Fruit fly (Drosophila melanogaster) whole organism, adult: ENCODE results near the gene CG9962.

ENCODE experiments used
- CG11617 ChIP-seq: fragments of 200-800 bp; sonication (Bioruptor generic); optimal IDR thresholded peaks from 2 replicates; lab custom pipeline; 2017; ENCODE audit warnings: mild to moderate bottlenecking, missing biosample characterization, missing genetic modification reagents, missing genetic modification characterization
- CG12768 ChIP-seq: fragments of 200-800 bp; sonication (Bioruptor generic); optimal IDR thresholded peaks from 2 replicates; lab custom pipeline; 2017; ENCODE audit warnings: missing biosample characterization, missing genetic modification characterization, mild to moderate bottlenecking, moderate library complexity, missing genetic modification reagents
- CG14711 ChIP-seq: fragments of 200-800 bp; sonication (Bioruptor generic); optimal IDR thresholded peaks from 2 replicates; lab custom pipeline; 2018; ENCODE audit warnings: missing biosample characterization, mild to moderate bottlenecking, missing genetic modification characterization, moderate library complexity
- CG1620 ChIP-seq: fragments of 200-800 bp; sonication (Bioruptor generic); optimal IDR thresholded peaks from 2 replicates; lab custom pipeline; 2016; ENCODE audit warnings: missing biosample characterization, missing genetic modification characterization
- CG33017 ChIP-seq: fragments of 200-800 bp; sonication (Bioruptor generic); optimal IDR thresholded peaks from 2 replicates; lab custom pipeline; 2018; ENCODE audit warnings: missing biosample characterization, mild to moderate bottlenecking, missing genetic modification characterization, moderate library complexity
- CG5204 ChIP-seq: fragments of 200-800 bp; sonication (Bioruptor generic); optimal IDR thresholded peaks from 2 replicates; lab custom pipeline; 2016; ENCODE audit warnings: missing biosample characterization, missing genetic modification characterization
- CG7045 ChIP-seq: fragments of 200-800 bp; sonication (Bioruptor generic); optimal IDR thresholded peaks from 2 replicates; lab custom pipeline; 2017; ENCODE audit warnings: missing biosample characterization, mild to moderate bottlenecking, missing genetic modification characterization
- CG7101 ChIP-seq: fragments of 200-800 bp; sonication (Bioruptor generic); optimal IDR thresholded peaks from 2 replicates; lab custom pipeline; 2018; ENCODE audit warnings: missing biosample characterization, mild to moderate bottlenecking, missing genetic modification characterization, moderate library complexity
- Clk ChIP-seq: fragments of 200-800 bp; sonication (Bioruptor generic); optimal IDR thresholded peaks from 2 replicates; lab custom pipeline; 2017; ENCODE audit warnings: missing biosample characterization, missing genetic modification characterization
- Crg-1 ChIP-seq: fragments of 200-800 bp; sonication (Bioruptor generic); optimal IDR thresholded peaks from 2 replicates; lab custom pipeline; 2016; ENCODE audit warnings: missing biosample characterization, missing genetic modification characterization
- Hr96 ChIP-seq: fragments of 200-800 bp; sonication (Bioruptor generic); optimal IDR thresholded peaks from 2 replicates; lab custom pipeline; 2016; ENCODE audit warnings: missing biosample characterization, missing genetic modification characterization
- Mnt ChIP-seq: fragments of 200-800 bp; sonication (Bioruptor generic); optimal IDR thresholded peaks from 2 replicates; lab custom pipeline; 2016; ENCODE audit warnings: missing biosample characterization, mild to moderate bottlenecking, missing genetic modification characterization
- bab1 ChIP-seq: fragments of 200-800 bp; sonication (Bioruptor generic); optimal IDR thresholded peaks from 3 replicates; lab custom pipeline; 2019; ENCODE audit warnings: missing biosample characterization, mild to moderate bottlenecking, missing genetic modification characterization, moderate library complexity
- cic ChIP-seq: fragments of 200-800 bp; sonication (Bioruptor generic); optimal IDR thresholded peaks from 2 replicates; lab custom pipeline; 2017; ENCODE audit warnings: missing biosample characterization, mild to moderate bottlenecking, missing genetic modification characterization, moderate library complexity
- cnc ChIP-seq, 2 experiments: fragments of >200 bp; optimal IDR thresholded peaks; 2 replicates each; lab custom pipeline; 2017
- kay ChIP-seq: fragments of 200-800 bp; sonication (Bioruptor generic); peaks from one replicate; lab custom pipeline; 2016; ENCODE audit warnings: missing biosample characterization, missing genetic modification characterization, borderline replicate concordance
- ovo ChIP-seq: fragments of 200-800 bp; sonication (Bioruptor generic); optimal IDR thresholded peaks from 2 replicates; lab custom pipeline; 2016; ENCODE audit warnings: missing biosample characterization, missing genetic modification characterization
- pad ChIP-seq: fragments of 200-800 bp; sonication (Bioruptor generic); optimal IDR thresholded peaks from 3 replicates; lab custom pipeline; 2017; ENCODE audit warnings: missing biosample characterization, missing genetic modification characterization, mild to moderate bottlenecking, moderate library complexity, missing genetic modification reagents
- tj ChIP-seq: fragments of 200-800 bp; sonication (Bioruptor generic); optimal IDR thresholded peaks from 3 replicates; lab custom pipeline; 2017; ENCODE audit warnings: missing biosample characterization, mild to moderate bottlenecking, missing genetic modification characterization, moderate library complexity
- toe ChIP-seq: fragments of 200-800 bp; sonication (Bioruptor generic); optimal IDR thresholded peaks from 2 replicates; lab custom pipeline; 2016; ENCODE audit warnings: missing biosample characterization, missing genetic modification characterization

The CG9962 gene

dm6 chr2L:2653749-2654148, 6.2 kb upstream of the CG9962 start, which contains the start of gene Or23a:
Gene Or23a (plus strand): TSS chr2L:2654049.
- TF ChIP-seq Crg-1 (GFP tag; lab: Kevin White, UChicago) (no peak), tj (GFP tag; lab: Kevin White, UChicago) (no peak), CG7101 (tag; lab: Kevin White, UChicago) (no peak), CG11617 (GFP tag; lab: Kevin White, UChicago) (no peak), CG7045 (no peak), bab1 (GFP tag; lab: Kevin White, UChicago) (no peak), ovo (GFP tag; lab: Kevin White, UChicago) (no peak)

dm6 chr2L:2652746-2653145, 5.2 kb upstream of the CG9962 start, which contains the start of gene Prosbeta4R1:
Gene Prosbeta4R1 (plus strand): TSS chr2L:2653046.
- TF ChIP-seq CG11617 (GFP tag; lab: Kevin White, UChicago) (no peak), CG33017 (tag; lab: Kevin White, UChicago) (no peak), Hr96 (GFP tag; lab: Kevin White, UChicago) (no peak), bab1 (GFP tag; lab: Kevin White, UChicago) (no peak), cic (no peak), CG5204 (GFP tag; lab: Kevin White, UChicago) (no peak), Crg-1 (GFP tag; lab: Kevin White, UChicago) (no peak), cnc (optimal IDR thresholded peaks at IDR 0.05; lab: Kevin White, UChicago) (no peak), CG1620 (GFP tag; lab: Kevin White, UChicago) (no peak), tj (GFP tag; lab: Kevin White, UChicago) (no peak), toe (GFP tag; lab: Kevin White, UChicago) (no peak), CG14711 (tag; lab: Kevin White, UChicago) (no peak), ovo (GFP tag; lab: Kevin White, UChicago) (no peak), CG7101 (tag; lab: Kevin White, UChicago) (no peak), CG12768 (GFP tag; lab: Kevin White, UChicago) (no peak), Mnt (no peak), pad (GFP tag; lab: Kevin White, UChicago) (no peak)

dm6 chr2L:2652314-2652713, 4.8 kb upstream of the CG9962 start, which contains the start of gene CG33125:
Gene CG33125 (minus strand): TSS chr2L:2652414.
- TF ChIP-seq CG7101 (tag; lab: Kevin White, UChicago) (no peak), Crg-1 (GFP tag; lab: Kevin White, UChicago) (no peak), CG1620 (GFP tag; lab: Kevin White, UChicago) (no peak), Clk (GFP tag; lab: Kevin White, UChicago) (no peak), CG14711 (tag; lab: Kevin White, UChicago) (no peak)

- TF ChIP-seq CG7101 (tag; lab: Kevin White, UChicago) (no peak), CG12768 (GFP tag; lab: Kevin White, UChicago) (no peak), cic (no peak), Clk (GFP tag; lab: Kevin White, UChicago) (no peak), cnc (optimal IDR thresholded peaks at IDR 0.05; lab: Kevin White, UChicago) (no peak), tj (GFP tag; lab: Kevin White, UChicago) (no peak), toe (GFP tag; lab: Kevin White, UChicago) (no peak), CG7045 (no peak), Mnt (no peak), Hr96 (GFP tag; lab: Kevin White, UChicago) (no peak), kay (GFP tag; lab: Kevin White, UChicago) (no peak), CG11617 (GFP tag; lab: Kevin White, UChicago) (no peak), CG33017 (tag; lab: Kevin White, UChicago) (no peak), Crg-1 (GFP tag; lab: Kevin White, UChicago) (no peak), ovo (GFP tag; lab: Kevin White, UChicago) (no peak), CG1620 (GFP tag; lab: Kevin White, UChicago) (no peak)
These were observed 10.5 kb downstream of the CG9962 start for dm6 chr2L:2637002-2637377.

dm6 chr2L:2636326-2637001, 11.1 kb downstream of the CG9962 start:
- TF ChIP-seq ovo (GFP tag; lab: Kevin White, UChicago) (no peak), CG12768 (GFP tag; lab: Kevin White, UChicago) (no peak), tj (GFP tag; lab: Kevin White, UChicago) (no peak), CG7045 (no peak), cic (no peak), Hr96 (GFP tag; lab: Kevin White, UChicago) (no peak), cnc (optimal IDR thresholded peaks at IDR 0.05; lab: Kevin White, UChicago) (no peak), CG33017 (tag; lab: Kevin White, UChicago) (no peak)

- TF ChIP-seq CG12768 (GFP tag; lab: Kevin White, UChicago) = no peak
- TF ChIP-seq CG5204 (GFP tag; lab: Kevin White, UChicago) = no peak
- TF ChIP-seq CG11617 (GFP tag; lab: Kevin White, UChicago) = no peak
- no peak for TF ChIP-seq Hr96 (GFP tag; lab: Kevin White, UChicago)
- no peak for TF ChIP-seq CG7101 (tag; lab: Kevin White, UChicago)
- no peak for TF ChIP-seq Clk (GFP tag; lab: Kevin White, UChicago)
- no peak for TF ChIP-seq pad (GFP tag; lab: Kevin White, UChicago)
- no peak for TF ChIP-seq cic
- TF ChIP-seq Mnt = no peak
- TF ChIP-seq bab1 (GFP tag; lab: Kevin White, UChicago) = no peak
- no peak for TF ChIP-seq CG7045
- no peak for TF ChIP-seq CG1620 (GFP tag; lab: Kevin White, UChicago)
These were observed 18.8 kb downstream of the CG9962 start for dm6 chr2L:2628760-2629159.
